Fruit fly (Drosophila melanogaster) whole organism, embryonic: ENCODE measurements around the gene CG10481.

Experiments
- Abd-B ChIP-seq: fragments of 200-800 bp; sonication (Bioruptor generic); optimal IDR thresholded peaks from 2 replicates; lab custom pipeline; 2018; ENCODE audit warnings: missing biosample characterization, mild to moderate bottlenecking, missing genetic modification characterization, moderate library complexity
- Ada2b ChIP-seq: fragments of 200-800 bp; sonication (Bioruptor generic); IDR thresholded peaks from 2 replicates; pipeline ENCODE4 v1.3.6; 2022; ENCODE audit warnings: missing biosample characterization, missing genetic modification characterization
- Bteb2 ChIP-seq: fragments of 200-800 bp; sonication (Bioruptor generic); optimal IDR thresholded peaks from 2 replicates; lab custom pipeline; 2016; ENCODE audit warnings: missing biosample characterization, missing genetic modification characterization
- CG11456 ChIP-seq: fragments of 200-800 bp; sonication (Bioruptor generic); IDR thresholded peaks from 3 replicates; pipeline ENCODE4 v1.3.6; 2022; ENCODE audit warnings: missing biosample characterization, missing genetic modification characterization
- CG11723 ChIP-seq: fragments of 200-800 bp; sonication (Bioruptor generic); optimal IDR thresholded peaks from 2 replicates; lab custom pipeline; 2017; ENCODE audit warnings: missing biosample characterization, mild to moderate bottlenecking, missing genetic modification characterization
- CG13775 ChIP-seq: fragments of 200-800 bp; sonication (Bioruptor generic); optimal IDR thresholded peaks from 3 replicates; lab custom pipeline; 2017; ENCODE audit warnings: missing biosample characterization, mild to moderate bottlenecking, missing genetic modification characterization
- CG1647 ChIP-seq: fragments of 200-800 bp; sonication (Bioruptor generic); optimal IDR thresholded peaks from 3 replicates; lab custom pipeline; 2016; ENCODE audit warnings: missing biosample characterization, missing genetic modification characterization
- CG17568 ChIP-seq: fragments of 200-800 bp; sonication (Bioruptor generic); optimal IDR thresholded peaks from 2 replicates; lab custom pipeline; 2018; ENCODE audit warnings: missing biosample characterization, mild to moderate bottlenecking, missing genetic modification characterization, moderate library complexity
- CG18764 ChIP-seq: fragments of 200-800 bp; sonication (Bioruptor generic); optimal IDR thresholded peaks from 3 replicates; lab custom pipeline; 2016; ENCODE audit warnings: missing biosample characterization, missing genetic modification characterization
- CG2116 ChIP-seq: fragments of 200-800 bp; sonication (Bioruptor generic); optimal IDR thresholded peaks from 3 replicates; lab custom pipeline; 2018; ENCODE audit warnings: missing biosample characterization, mild to moderate bottlenecking, missing genetic modification characterization
- CG2199 ChIP-seq: fragments of 200-800 bp; sonication (Bioruptor generic); IDR thresholded peaks from 3 replicates; pipeline ENCODE4 v1.3.6; 2022; ENCODE audit warnings: missing biosample characterization, missing genetic modification characterization
- CG30020 ChIP-seq: fragments of 200-800 bp; optimal IDR thresholded peaks from 2 replicates; lab custom pipeline; 2019; ENCODE audit warnings: missing biosample characterization, mild to moderate bottlenecking, missing genetic modification characterization, moderate library complexity
- CG32767 ChIP-seq: fragments of 200-800 bp; sonication (Bioruptor generic); IDR thresholded peaks from 2 replicates; pipeline ENCODE4 v1.3.6; 2022; ENCODE audit warnings: missing biosample characterization, missing genetic modification characterization
- CG42726 ChIP-seq: fragments of 200-800 bp; sonication (Bioruptor generic); IDR thresholded peaks from 2 replicates; pipeline ENCODE4 v1.3.6; 2022; ENCODE audit warnings: missing biosample characterization, missing genetic modification characterization; ENCODE audit not compliant: partially characterized antibody
- CG4707 ChIP-seq: fragments of 200-800 bp; sonication (Bioruptor generic); optimal IDR thresholded peaks from 2 replicates; lab custom pipeline; 2018; ENCODE audit warnings: missing biosample characterization, mild to moderate bottlenecking, missing genetic modification characterization, moderate library complexity
- CG5180 ChIP-seq: fragments of 200-800 bp; sonication (Bioruptor generic); optimal IDR thresholded peaks from 3 replicates; lab custom pipeline; 2017; ENCODE audit warnings: missing biosample characterization, missing genetic modification characterization, mild to moderate bottlenecking, moderate library complexity, missing genetic modification reagents
- CG7745 ChIP-seq: fragments of 200-800 bp; sonication (Bioruptor generic); optimal IDR thresholded peaks from 2 replicates; lab custom pipeline; 2018; ENCODE audit warnings: missing biosample characterization, mild to moderate bottlenecking, missing genetic modification characterization, moderate library complexity
- CG8281 ChIP-seq: fragments of 200-800 bp; sonication (Bioruptor generic); optimal IDR thresholded peaks from 2 replicates; lab custom pipeline; 2018; ENCODE audit warnings: missing biosample characterization, mild to moderate bottlenecking, missing genetic modification characterization, moderate library complexity
- CTCF ChIP-seq: fragments of 200-800 bp; sonication (Bioruptor generic); optimal IDR thresholded peaks from 2 replicates; lab custom pipeline; 2017; ENCODE audit warnings: missing biosample characterization, mild to moderate bottlenecking, missing genetic modification characterization, moderate library complexity
- Chrac-16 ChIP-seq: fragments of 200-800 bp; sonication (Bioruptor generic); optimal IDR thresholded peaks from 3 replicates; lab custom pipeline; 2016; ENCODE audit warnings: missing biosample characterization, missing genetic modification characterization
- Dref ChIP-seq: fragments of 200-800 bp; sonication (Bioruptor generic); IDR thresholded peaks from 2 replicates; pipeline ENCODE4 v1.3.6; 2022; ENCODE audit warnings: missing biosample characterization, missing genetic modification characterization
- Elba2 ChIP-seq: fragments of 200-800 bp; sonication (Bioruptor generic); optimal IDR thresholded peaks from 3 replicates; lab custom pipeline; 2016; ENCODE audit warnings: missing biosample characterization, missing genetic modification characterization
- Fer1 ChIP-seq: fragments of 200-800 bp; sonication (Bioruptor generic); optimal IDR thresholded peaks from 2 replicates; lab custom pipeline; 2017; ENCODE audit warnings: missing biosample characterization, mild to moderate bottlenecking, missing genetic modification characterization
- Fer3 ChIP-seq: fragments of 200-800 bp; sonication (Bioruptor generic); optimal IDR thresholded peaks from 2 replicates; lab custom pipeline; 2018; ENCODE audit warnings: missing biosample characterization, mild to moderate bottlenecking, missing genetic modification characterization, moderate library complexity
- HLHmδ ChIP-seq: fragments of 200-800 bp; sonication (Bioruptor generic); optimal IDR thresholded peaks from 2 replicates; lab custom pipeline; 2018; ENCODE audit warnings: missing biosample characterization, mild to moderate bottlenecking, missing genetic modification characterization, moderate library complexity
- Hr39 ChIP-seq: fragments of >200 bp; optimal IDR thresholded peaks from 2 replicates; lab custom pipeline; 2017
- MBD-R2 ChIP-seq: fragments of 200-800 bp; sonication (Bioruptor generic); IDR thresholded peaks from 2 replicates; pipeline ENCODE4 v1.3.6; 2022; ENCODE audit warnings: missing biosample characterization, missing genetic modification characterization
- Mes4 ChIP-seq: fragments of 200-800 bp; sonication (Bioruptor generic); optimal IDR thresholded peaks from 2 replicates; lab custom pipeline; 2016; ENCODE audit warnings: missing biosample characterization, missing genetic modification characterization
- NC2β ChIP-seq: fragments of 200-800 bp; sonication (Bioruptor generic); optimal IDR thresholded peaks from 2 replicates; lab custom pipeline; 2016; ENCODE audit warnings: missing biosample characterization, missing genetic modification characterization
- NFAT ChIP-seq: fragments of 200-800 bp; sonication (Bioruptor generic); IDR thresholded peaks from 2 replicates; pipeline ENCODE4 v1.3.6; 2022; ENCODE audit warnings: missing biosample characterization, missing genetic modification characterization
- Pdp1 ChIP-seq, 2 experiments: fragments of 200-800 bp; sonication (Bioruptor generic); optimal IDR thresholded peaks; 3 replicates each; lab custom pipeline; 2016; ENCODE audit warnings: missing biosample characterization in 2 of 2, missing genetic modification characterization in 2 of 2, mild to moderate bottlenecking in 1 of 2, moderate library complexity in 1 of 2
- Rx ChIP-seq: fragments of 200-800 bp; sonication (Bioruptor generic); IDR thresholded peaks from 2 replicates; pipeline ENCODE4 v1.3.6; 2022; ENCODE audit warnings: missing biosample characterization, missing genetic modification characterization
- Sox102F ChIP-seq: fragments of 200-800 bp; sonication (Bioruptor generic); optimal IDR thresholded peaks from 2 replicates; lab custom pipeline; 2018; ENCODE audit warnings: missing biosample characterization, mild to moderate bottlenecking, missing genetic modification characterization, moderate library complexity
- Sry-β ChIP-seq: fragments of 200-800 bp; sonication (Bioruptor generic); optimal IDR thresholded peaks from 2 replicates; lab custom pipeline; 2018; ENCODE audit warnings: missing biosample characterization, mild to moderate bottlenecking, missing genetic modification characterization, moderate library complexity
- chif ChIP-seq, 2 experiments: fragments of 200-800 bp; sonication (Bioruptor generic); optimal IDR thresholded peaks; 3 replicates each; lab custom pipeline; 2016; ENCODE audit warnings: missing biosample characterization in 2 of 2, missing genetic modification characterization in 2 of 2
- chinmo ChIP-seq: fragments of 200-800 bp; sonication (Bioruptor generic); IDR thresholded peaks from 4 replicates; pipeline ENCODE4 v1.3.6; 2022; ENCODE audit warnings: missing biosample characterization, missing genetic modification characterization; ENCODE audit not compliant: partially characterized antibody
- chm ChIP-seq: fragments of 200-800 bp; sonication (Bioruptor generic); IDR thresholded peaks from 2 replicates; pipeline ENCODE4 v1.3.6; 2022; ENCODE audit warnings: missing biosample characterization, missing genetic modification characterization
- dysf ChIP-seq: fragments of 200-800 bp; sonication (Bioruptor generic); IDR thresholded peaks from 3 replicates; pipeline ENCODE4 v1.3.6; 2022; ENCODE audit warnings: missing biosample characterization, missing genetic modification characterization
- fru ChIP-seq: fragments of >200 bp; optimal IDR thresholded peaks from 2 replicates; lab custom pipeline; 2017
- h ChIP-seq: fragments of >200 bp; optimal IDR thresholded peaks from 2 replicates; lab custom pipeline; 2017
- ind ChIP-seq: fragments of 200-800 bp; sonication (Bioruptor generic); optimal IDR thresholded peaks from 3 replicates; lab custom pipeline; 2016; ENCODE audit warnings: missing biosample characterization, missing genetic modification characterization
- kni ChIP-seq: fragments of 200-800 bp; sonication (Bioruptor generic); optimal IDR thresholded peaks from 3 replicates; lab custom pipeline; 2017; ENCODE audit warnings: mild to moderate bottlenecking, missing biosample characterization, missing genetic modification reagents, missing genetic modification characterization
- lola ChIP-seq, 3 experiments: fragments of >200 bp in 2 of 3; fragments of 200-800 bp in 1 of 3; sonication (Bioruptor generic) in 1 of 3; optimal IDR thresholded peaks; 2 replicates each; lab custom pipeline; 2017 to 2019; ENCODE audit warnings: missing biosample characterization in 3 of 3, missing genetic modification characterization in 3 of 3, mild to moderate bottlenecking in 1 of 3, moderate library complexity in 1 of 3
- oc ChIP-seq: fragments of 200-800 bp; sonication (Bioruptor generic); optimal IDR thresholded peaks from 2 replicates; lab custom pipeline; 2018; ENCODE audit warnings: missing biosample characterization, mild to moderate bottlenecking, missing genetic modification characterization, moderate library complexity
- onecut ChIP-seq: fragments of 200-800 bp; sonication (Bioruptor generic); IDR thresholded peaks from 2 replicates; pipeline ENCODE4 v1.3.6; 2022; ENCODE audit warnings: missing biosample characterization, missing genetic modification characterization
- org-1 ChIP-seq: fragments of 200-800 bp; sonication (Bioruptor generic); optimal IDR thresholded peaks from 2 replicates; lab custom pipeline; 2017; ENCODE audit warnings: missing biosample characterization, missing genetic modification characterization
- pb ChIP-seq: fragments of 200-800 bp; sonication (Bioruptor generic); optimal IDR thresholded peaks from 3 replicates; lab custom pipeline; 2016; ENCODE audit warnings: missing biosample characterization, missing genetic modification characterization
- repo ChIP-seq: fragments of 200-800 bp; sonication (Bioruptor generic); optimal IDR thresholded peaks from 2 replicates; lab custom pipeline; 2016; ENCODE audit warnings: missing biosample characterization, missing genetic modification characterization
- sob ChIP-seq: fragments of 200-800 bp; sonication (Bioruptor generic); IDR thresholded peaks from 2 replicates; pipeline ENCODE4 v1.3.6; 2022; ENCODE audit warnings: missing biosample characterization, missing genetic modification characterization
- ttk ChIP-seq: fragments of 200-800 bp; sonication (Bioruptor generic); IDR thresholded peaks from 2 replicates; pipeline ENCODE4 v2.1.2; 2022; ENCODE audit warnings: missing biosample characterization, missing genetic modification characterization
- tx ChIP-seq: fragments of 200-800 bp; sonication (Bioruptor generic); optimal IDR thresholded peaks from 2 replicates; lab custom pipeline; 2016; ENCODE audit warnings: missing biosample characterization, missing genetic modification characterization
- vnd ChIP-seq: fragments of 200-800 bp; sonication (Bioruptor generic); IDR thresholded peaks from 3 replicates; pipeline ENCODE4 v1.3.6; 2022; ENCODE audit warnings: missing biosample characterization, missing genetic modification characterization; ENCODE audit not compliant: partially characterized antibody
- yki ChIP-seq: fragments of >200 bp; optimal IDR thresholded peaks from 3 replicates; lab custom pipeline; 2018

CG10481 gene

dm6 chr2L:19941352-19941851, 49.1 kb upstream of the CG10481 start (continued):
- TF ChIP-seq HLHmδ (no peak), Mes4 (peak; percentile 66), pb (GFP tag; lab: Kevin White, UChicago) (peak; percentile 55), NFAT (GFP tag; lab: Robert Waterston, UW) (peak; percentile 92), CG17568 (GFP tag; lab: Kevin White, UChicago) (peak; percentile 57), Fer3 (tag; lab: Kevin White, UChicago) (peak; percentile 80), chinmo (GFP tag; lab: Robert Waterston, UW) (peak; percentile 77; the same call in 3 of the 4 replicates), Pdp1 (GFP tag; optimal IDR thresholded peaks at IDR 0.05; lab: Kevin White, UChicago) (peak; percentile 59 to 71), NC2β (peak; percentile 77), CG13775 (GFP tag; lab: Kevin White, UChicago) (peak; percentile 80), oc (tag; lab: Kevin White, UChicago) (peak; percentile 85), CG11456 (GFP tag; lab: Robert Waterston, UW) (peak; percentile 94), onecut (GFP tag; lab: Robert Waterston, UW) (peak; percentile 78), yki (no peak), Sry-β (GFP tag; lab: Kevin White, UChicago) (no peak), CG8281 (tag; lab: Kevin White, UChicago) (peak; percentile 38), fru (lab: Kevin White, UChicago) (no peak), Dref (GFP tag; lab: Robert Waterston, UW) (no peak), Rx (GFP tag; lab: Robert Waterston, UW) (peak; percentile 76), h (lab: Kevin White, UChicago) (no peak), MBD-R2 (GFP tag; lab: Robert Waterston, UW) (peak; percentile 88), Elba2 (GFP tag; lab: Kevin White, UChicago) (no peak), CG1647 (GFP tag; lab: Kevin White, UChicago) (no peak), tx (GFP tag; lab: Kevin White, UChicago) (peak; percentile 84), Sox102F (GFP tag; lab: Kevin White, UChicago) (peak; percentile 84), CG4707 (GFP tag; lab: Kevin White, UChicago) (peak; percentile 36), sob (GFP tag; lab: Robert Waterston, UW) (peak; percentile 94), Hr39 (lab: Kevin White, UChicago) (no peak), ind (GFP tag; lab: Kevin White, UChicago) (peak; percentile 85), CG7745 (tag; lab: Kevin White, UChicago) (no peak), CG30020 (peak; percentile 17), Ada2b (GFP tag; lab: Robert Waterston, UW) (peak; percentile 93), chm (GFP tag; lab: Robert Waterston, UW) (peak; percentile 82), Abd-B (GFP tag; lab: Kevin White, UChicago) (peak; percentile 32), CG42726 (GFP tag; lab: Robert Waterston, UW) (no peak), CG5180 (GFP tag; lab: Kevin White, UChicago) (peak; percentile 53), Fer1 (GFP tag; lab: Kevin White, UChicago) (peak; percentile 83), Chrac-16 (GFP tag; lab: Kevin White, UChicago) (peak; percentile 85), org-1 (GFP tag; lab: Kevin White, UChicago) (peak; percentile 82), CG11723 (GFP tag; lab: Kevin White, UChicago) (peak; percentile 66)

dm6 chr2L:19940036-19940435, 47.7 kb upstream of the CG10481 start:
- no peak for TF ChIP-seq onecut (GFP tag; lab: Robert Waterston, UW)
- TF ChIP-seq CG2116 (GFP tag; lab: Kevin White, UChicago), result no peak
- no peak for TF ChIP-seq ttk (GFP tag; lab: Robert Waterston, UW)
- no peak for TF ChIP-seq pb (GFP tag; lab: Kevin White, UChicago)
- no peak for TF ChIP-seq CG32767 (GFP tag; lab: Robert Waterston, UW)
- TF ChIP-seq lola (GFP tag; optimal IDR thresholded peaks at IDR 0.05; lab: Kevin White, UChicago), result no peak
- peak; percentile 50 for TF ChIP-seq kni (GFP tag; lab: Kevin White, UChicago)
- no peak for TF ChIP-seq CG18764
- TF ChIP-seq vnd (GFP tag; lab: Robert Waterston, UW), result 0 out of 3 replicates have a peak, but pooled peaks have one; percentile 32
- TF ChIP-seq Bteb2 (GFP tag; lab: Kevin White, UChicago), result no peak
- no peak for TF ChIP-seq chif (GFP tag; optimal IDR thresholded peaks at IDR 0.05; lab: Kevin White, UChicago)
- TF ChIP-seq dysf, result no peak
- no peak for TF ChIP-seq repo (GFP tag; lab: Kevin White, UChicago)
- no peak for TF ChIP-seq CTCF (GFP tag; lab: Kevin White, UChicago)
- TF ChIP-seq CG2199 (GFP tag; lab: Robert Waterston, UW), result 0 out of 3 replicates have a peak, but pooled peaks have one; percentile 74
